Worm (Caenorhabditis elegans): ENCODE data around the gene Y41G9A.6.

Y41G9A.6 gene

ce11 chrX:3025145-3025544, 21.5 kb upstream of the Y41G9A.6 start:
- TF ChIP-seq nhr-12 (tag; optimal IDR thresholded peaks at IDR 0.05) = no peak
- TF ChIP-seq nhr-84 (tag; optimal IDR thresholded peaks at IDR 0.05) = no peak
- TF ChIP-seq nhr-90 (tag; optimal IDR thresholded peaks at IDR 0.05; ENCODE audit: poor library complexity) = no peak
- no peak for TF ChIP-seq aha-1 (tag; optimal IDR thresholded peaks at IDR 0.05)
- TF ChIP-seq snu-23 (GFP tag; optimal IDR thresholded peaks at IDR 0.05) = peak; percentile 43
- TF ChIP-seq ets-5 (GFP tag; IDR thresholded peaks at IDR 0.05) = no peak
- peak; percentile 80 for TF ChIP-seq nhr-85 (tag)
- no peak for TF ChIP-seq grh-1 (GFP tag; IDR thresholded peaks at IDR 0.05)
- no peak for TF ChIP-seq ztf-4 (tag; optimal IDR thresholded peaks at IDR 0.05)
- TF ChIP-seq tlp-1 (tag; optimal IDR thresholded peaks at IDR 0.05) = no peak
- TF ChIP-seq lin-14 (GFP tag; optimal IDR thresholded peaks at IDR 0.05) = no peak
- TF ChIP-seq sox-4 (tag; optimal IDR thresholded peaks at IDR 0.05) = no peak
- no peak for TF ChIP-seq efl-3 (GFP tag; optimal IDR thresholded peaks at IDR 0.05)
- TF ChIP-seq aly-2 (tag; optimal IDR thresholded peaks at IDR 0.05) = no peak
- TF ChIP-seq blmp-1 (tag; optimal IDR thresholded peaks at IDR 0.05) = peak; percentile 81
- no peak for TF ChIP-seq snpc-4 (tag; optimal IDR thresholded peaks at IDR 0.05)
- no peak for TF ChIP-seq ceh-8 (GFP tag; optimal IDR thresholded peaks at IDR 0.05)
- TF ChIP-seq lsy-2 (tag; optimal IDR thresholded peaks at IDR 0.05) = peak in 1 of 2 experiments; percentile 17
- peak; percentile 60 for TF ChIP-seq nhr-19 (GFP tag; conservative IDR thresholded peaks at IDR 0.05)
- TF ChIP-seq sup-37 (GFP tag; optimal IDR thresholded peaks at IDR 0.05) = no peak
- TF ChIP-seq ceh-90 (tag; optimal IDR thresholded peaks at IDR 0.05) = no peak
- TF ChIP-seq lin-35 (GFP tag; optimal IDR thresholded peaks at IDR 0.05) = peak in 1 of 2 experiments; percentile 1
- peak; percentile 33 for TF ChIP-seq nhr-71 (tag; optimal IDR thresholded peaks at IDR 0.05)
- peak; percentile 28 for TF ChIP-seq nhr-20 (tag; optimal IDR thresholded peaks at IDR 0.05)
- no peak for TF ChIP-seq fkh-8 (tag; optimal IDR thresholded peaks at IDR 0.05)
- no peak for TF ChIP-seq ceh-88 (GFP tag; IDR thresholded peaks at IDR 0.05)
- TF ChIP-seq ces-1 (GFP tag; optimal IDR thresholded peaks at IDR 0.05) = no peak
- TF ChIP-seq alr-1 (tag; optimal IDR thresholded peaks at IDR 0.05; ENCODE audit: borderline replicate concordance) = no peak
- TF ChIP-seq pag-3 (tag; optimal IDR thresholded peaks at IDR 0.05; ENCODE audit: borderline replicate concordance, insufficient read depth) = no peak
- peak in 2 of 6 experiments; percentile 21 to 42 for TF ChIP-seq elt-3 (tag; optimal IDR thresholded peaks at IDR 0.05)

DNA sequence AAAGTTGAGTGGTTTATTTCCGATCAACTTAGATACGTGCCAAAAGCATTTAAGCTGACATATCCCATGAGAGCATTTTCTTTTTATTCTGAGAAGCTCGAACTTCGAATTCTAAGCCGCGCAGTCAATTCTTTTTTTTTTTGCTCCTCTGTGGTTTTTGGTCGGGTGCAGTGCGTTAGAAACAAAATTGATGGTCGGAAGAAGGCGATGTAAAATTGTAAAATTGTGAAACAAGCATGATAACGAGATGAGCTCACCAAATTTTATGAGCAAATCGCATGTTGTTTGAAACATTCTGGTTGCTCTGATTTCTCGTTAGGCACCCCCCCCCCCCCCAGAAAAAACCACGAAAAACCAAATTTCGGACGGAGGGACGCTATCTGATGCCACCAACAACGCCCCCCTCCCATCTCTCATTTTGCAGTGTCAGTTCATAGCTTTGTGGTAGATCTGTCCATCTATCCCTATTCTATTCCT, 21.1 kb upstream of the Y41G9A.6 start, which contains the start of gene aqp-7:
Gene aqp-7, plus strand, starts transcription at position 427 of the 477 bp plus-strand sequence.
- TF ChIP-seq lin-14 (GFP tag; optimal IDR thresholded peaks at IDR 0.05) (peak; percentile 52), egl-13 (tag; optimal IDR thresholded peaks at IDR 0.05) (peak; percentile 11), efl-1 (optimal IDR thresholded peaks at IDR 0.05) (no peak), efl-1 (GFP tag; optimal IDR thresholded peaks at IDR 0.05 in 1 of 2) (peak in 1 of 2 experiments; percentile 8), fkh-10 (GFP tag; optimal IDR thresholded peaks at IDR 0.05) (peak; percentile 22), zip-4 (GFP tag; optimal IDR thresholded peaks at IDR 0.05) (no peak)

ce11 chrX:3023552-3024183, 20.1 kb upstream of the Y41G9A.6 start:
- peak; percentile 25 for TF ChIP-seq unc-130 (tag; optimal IDR thresholded peaks at IDR 0.05)
- TF ChIP-seq mef-2 (tag; optimal IDR thresholded peaks at IDR 0.05) = peak; percentile 17
- no peak for TF ChIP-seq efl-3 (GFP tag; optimal IDR thresholded peaks at IDR 0.05)
- peak; percentile 77 for TF ChIP-seq lin-14 (GFP tag; optimal IDR thresholded peaks at IDR 0.05)
- no peak for TF ChIP-seq hlh-17 (GFP tag; optimal IDR thresholded peaks at IDR 0.05; ENCODE audit: borderline replicate concordance)
- TF ChIP-seq unc-62 (GFP tag; optimal IDR thresholded peaks at IDR 0.05) = no peak
- peak; percentile 17 for TF ChIP-seq nhr-85 (tag)
- peak; percentile 14 to 18 for TF ChIP-seq lsy-2 (tag; optimal IDR thresholded peaks at IDR 0.05)
- TF ChIP-seq ceh-8 (GFP tag; optimal IDR thresholded peaks at IDR 0.05) = no peak
- TF ChIP-seq nhr-237 (tag; optimal IDR thresholded peaks at IDR 0.05) = no peak
- TF ChIP-seq aly-2 (tag; optimal IDR thresholded peaks at IDR 0.05) = no peak
- TF ChIP-seq unc-86 (tag; optimal IDR thresholded peaks at IDR 0.05) = no peak
- TF ChIP-seq fkh-8 (tag; optimal IDR thresholded peaks at IDR 0.05) = peak; percentile 32
- TF ChIP-seq nhr-71 (tag; optimal IDR thresholded peaks at IDR 0.05) = peak; percentile 76
- TF ChIP-seq sox-4 (tag; optimal IDR thresholded peaks at IDR 0.05) = no peak
- no peak for TF ChIP-seq efl-1 (optimal IDR thresholded peaks at IDR 0.05)
- peak in 1 of 2 experiments; percentile 77 for TF ChIP-seq efl-1 (GFP tag; optimal IDR thresholded peaks at IDR 0.05 in 1 of 2)
- TF ChIP-seq lin-35 (GFP tag; optimal IDR thresholded peaks at IDR 0.05) = peak in 1 of 2 experiments; percentile 0
- no peak for TF ChIP-seq lir-3 (tag; optimal IDR thresholded peaks at IDR 0.05; ENCODE audit: poor library complexity)
- TF ChIP-seq grh-1 (GFP tag; IDR thresholded peaks at IDR 0.05) = no peak
- no peak for TF ChIP-seq ces-1 (GFP tag; optimal IDR thresholded peaks at IDR 0.05)
- no peak for TF ChIP-seq unc-98 (GFP tag; IDR thresholded peaks at IDR 0.05)
- TF ChIP-seq snu-23 (GFP tag; optimal IDR thresholded peaks at IDR 0.05) = peak; percentile 72
- TF ChIP-seq nhr-20 (tag; optimal IDR thresholded peaks at IDR 0.05) = peak; percentile 55
- peak; percentile 40 for TF ChIP-seq nhr-47 (tag; optimal IDR thresholded peaks at IDR 0.05)
- TF ChIP-seq nhr-84 (tag; optimal IDR thresholded peaks at IDR 0.05) = no peak
- no peak for TF ChIP-seq elt-3 (tag; optimal IDR thresholded peaks at IDR 0.05)
- TF ChIP-seq unc-30 (tag; optimal IDR thresholded peaks at IDR 0.05) = no peak
- peak; percentile 19 for TF ChIP-seq ztf-4 (tag; optimal IDR thresholded peaks at IDR 0.05)
- no peak for TF ChIP-seq ets-5 (GFP tag; IDR thresholded peaks at IDR 0.05)
